Fruit fly (Drosophila melanogaster): Measurements from ENCODE around the gene dl.

Gene dl

dm6 chr2L:17427929-17428456, 22.2 kb downstream of the dl start:
- TF ChIP-seq Dif (GFP tag; optimal IDR thresholded peaks at IDR 0.05; ENCODE audit: partially characterized antibody) (peak; percentile 93), sv (GFP tag; optimal IDR thresholded peaks at IDR 0.05) (no peak), foxo (GFP tag; optimal IDR thresholded peaks at IDR 0.05) (peak in 1 of 2 experiments; percentile 8), Sp1 (GFP tag; optimal IDR thresholded peaks at IDR 0.05) (peak; percentile 20), CG32264 (GFP tag; optimal IDR thresholded peaks at IDR 0.05) (no peak), fru (GFP tag; optimal IDR thresholded peaks at IDR 0.05) (peak; percentile 8), CG9705 (GFP tag; optimal IDR thresholded peaks at IDR 0.05) (no peak), woc (GFP tag; optimal IDR thresholded peaks at IDR 0.05) (no peak), Hr83 (GFP tag; optimal IDR thresholded peaks at IDR 0.05; ENCODE audit: poor library complexity, severe bottlenecking) (no peak), Mio (GFP tag; optimal IDR thresholded peaks at IDR 0.05) (no peak), Rel (GFP tag; optimal IDR thresholded peaks at IDR 0.05) (peak; percentile 41), Rel (tag; optimal IDR thresholded peaks at IDR 0.05) (peak; percentile 61), dmrt93B (GFP tag; optimal IDR thresholded peaks at IDR 0.05) (no peak), dl (GFP tag; optimal IDR thresholded peaks at IDR 0.05; ENCODE audit: insufficient read depth in 1 of 2, partially characterized antibody in 2 of 2) (peak; percentile 78 to 83), tai (GFP tag; optimal IDR thresholded peaks at IDR 0.05) (no peak), Jra (GFP tag; optimal IDR thresholded peaks at IDR 0.05) (no peak), HLH106 (tag; optimal IDR thresholded peaks at IDR 0.05) (no peak), Vsx2 (GFP tag; optimal IDR thresholded peaks at IDR 0.05; ENCODE audit: partially characterized antibody) (no peak), CrebA (GFP tag; optimal IDR thresholded peaks at IDR 0.05; ENCODE audit: borderline replicate concordance) (peak; percentile 50), dsf (GFP tag; optimal IDR thresholded peaks at IDR 0.05; ENCODE audit: borderline replicate concordance) (no peak), N (GFP tag; optimal IDR thresholded peaks at IDR 0.05) (no peak), brk (GFP tag; optimal IDR thresholded peaks at IDR 0.05) (peak; percentile 8), pan (optimal IDR thresholded peaks at IDR 0.05) (no peak), Hr78 (GFP tag; optimal IDR thresholded peaks at IDR 0.05) (no peak), psq (GFP tag; optimal IDR thresholded peaks at IDR 0.05) (peak; percentile 24), lola (GFP tag; optimal IDR thresholded peaks at IDR 0.05) (no peak), Dfd (GFP tag; optimal IDR thresholded peaks at IDR 0.05) (no peak), OdsH (GFP tag; optimal IDR thresholded peaks at IDR 0.05) (no peak), Abd-B (GFP tag; optimal IDR thresholded peaks at IDR 0.05) (no peak), Myc (optimal IDR thresholded peaks at IDR 0.05) (no peak), usp (GFP tag; optimal IDR thresholded peaks at IDR 0.05) (no peak), br (GFP tag; optimal IDR thresholded peaks at IDR 0.05) (peak; percentile 41), rgr (GFP tag; optimal IDR thresholded peaks at IDR 0.05) (peak; percentile 33), GATAd (GFP tag; optimal IDR thresholded peaks at IDR 0.05) (no peak), h (GFP tag; optimal IDR thresholded peaks at IDR 0.05) (peak; percentile 86), Hnf4 (GFP tag; optimal IDR thresholded peaks at IDR 0.05) (peak; percentile 39), jim (GFP tag; optimal IDR thresholded peaks at IDR 0.05) (no peak), sage (GFP tag; optimal IDR thresholded peaks at IDR 0.05) (no peak)

DNA sequence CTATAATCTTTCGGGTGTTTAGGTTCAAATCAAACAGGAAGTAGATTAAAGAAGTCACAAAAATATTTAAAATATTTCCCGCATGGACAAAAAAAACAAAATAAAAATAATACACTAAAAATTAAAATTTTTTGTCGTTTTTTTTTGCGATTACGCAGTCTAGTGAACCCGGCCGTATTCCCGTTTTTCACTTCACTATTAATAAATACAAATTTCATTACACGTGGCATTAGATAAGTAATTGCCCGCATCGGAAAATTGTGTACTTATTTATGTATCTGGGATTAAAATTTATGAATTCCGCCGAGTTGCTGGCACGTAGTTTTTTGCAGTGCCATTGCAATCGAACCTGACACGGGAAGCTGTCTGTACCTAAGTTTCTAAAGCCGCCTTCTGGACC, 23.0 kb downstream of the dl start:
- TF ChIP-seq fru (GFP tag; optimal IDR thresholded peaks at IDR 0.05): peak; percentile 1
- no peak for TF ChIP-seq N (GFP tag; optimal IDR thresholded peaks at IDR 0.05)
- no peak for TF ChIP-seq Dif (GFP tag; optimal IDR thresholded peaks at IDR 0.05; ENCODE audit: partially characterized antibody)
- no peak for TF ChIP-seq Hr83 (GFP tag; optimal IDR thresholded peaks at IDR 0.05; ENCODE audit: poor library complexity, severe bottlenecking)
- no peak for TF ChIP-seq Abd-B (GFP tag; optimal IDR thresholded peaks at IDR 0.05)
- TF ChIP-seq ey (GFP tag; optimal IDR thresholded peaks at IDR 0.05): peak; percentile 8
- TF ChIP-seq foxo (GFP tag; optimal IDR thresholded peaks at IDR 0.05): peak in 1 of 2 experiments; percentile 3

DNA sequence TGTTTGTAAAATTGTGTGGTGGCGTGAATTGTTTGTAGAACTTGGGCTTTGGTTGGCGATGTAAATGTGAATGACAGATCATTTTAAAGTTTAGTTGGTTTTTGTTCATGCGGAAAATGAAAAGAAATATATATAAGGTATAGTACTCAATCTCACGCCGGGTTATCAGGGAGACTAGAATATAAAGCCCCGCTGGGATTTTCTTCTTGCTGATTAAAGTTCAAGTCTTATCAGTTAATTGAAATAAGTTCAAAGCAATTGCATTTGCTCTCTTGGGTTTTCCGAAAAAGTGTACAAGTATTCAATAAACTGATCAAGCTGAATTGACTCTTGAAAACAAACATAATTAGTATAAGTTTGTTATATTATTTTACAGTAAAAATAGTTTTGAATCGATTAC, 24.8 kb downstream of the dl start:
- no peak for TF ChIP-seq CG32264 (GFP tag; optimal IDR thresholded peaks at IDR 0.05)
- no peak for TF ChIP-seq Rel (GFP tag; optimal IDR thresholded peaks at IDR 0.05)
- peak; percentile 84 for TF ChIP-seq Rel (tag; optimal IDR thresholded peaks at IDR 0.05)
